Fruit fly (Drosophila melanogaster) whole organism, adult: ENCODE measurements around the gene BRWD3.

ENCODE experiments used
- CG7101 ChIP-seq: fragments of 200-800 bp; sonication (Bioruptor generic); optimal IDR thresholded peaks from 2 replicates; lab custom pipeline; 2018; ENCODE audit warnings: missing biosample characterization, mild to moderate bottlenecking, missing genetic modification characterization, moderate library complexity
- cic ChIP-seq: fragments of 200-800 bp; sonication (Bioruptor generic); optimal IDR thresholded peaks from 2 replicates; lab custom pipeline; 2017; ENCODE audit warnings: missing biosample characterization, mild to moderate bottlenecking, missing genetic modification characterization, moderate library complexity
- cnc ChIP-seq, 2 experiments: fragments of >200 bp; optimal IDR thresholded peaks; 2 replicates each; lab custom pipeline; 2017

- TF ChIP-seq cnc (optimal IDR thresholded peaks at IDR 0.05; lab: Kevin White, UChicago) (no peak), CG7101 (tag; lab: Kevin White, UChicago) (no peak), cic (no peak)
Measured at dm6 chr3R:24284164-24284563, 34.6 kb upstream of the BRWD3 start.
